Fruit fly (Drosophila melanogaster): ENCODE results near the gene amrt.

dm6 chrX:13830029-13830428, 47.8 kb downstream of the amrt start, which contains the start of gene jub:
- TF ChIP-seq dsx (GFP tag; optimal IDR thresholded peaks at IDR 0.05; ENCODE audit: poor library complexity, severe bottlenecking), result peak; percentile 19
- TF ChIP-seq Eip75B (GFP tag; optimal IDR thresholded peaks at IDR 0.05), result no peak
- no peak for TF ChIP-seq Sox102F (GFP tag; optimal IDR thresholded peaks at IDR 0.05)

All from whole organism, prepupa.